Fruit fly (Drosophila melanogaster): ENCODE measurements around the gene CG34174.

CG34174 gene

DNA sequence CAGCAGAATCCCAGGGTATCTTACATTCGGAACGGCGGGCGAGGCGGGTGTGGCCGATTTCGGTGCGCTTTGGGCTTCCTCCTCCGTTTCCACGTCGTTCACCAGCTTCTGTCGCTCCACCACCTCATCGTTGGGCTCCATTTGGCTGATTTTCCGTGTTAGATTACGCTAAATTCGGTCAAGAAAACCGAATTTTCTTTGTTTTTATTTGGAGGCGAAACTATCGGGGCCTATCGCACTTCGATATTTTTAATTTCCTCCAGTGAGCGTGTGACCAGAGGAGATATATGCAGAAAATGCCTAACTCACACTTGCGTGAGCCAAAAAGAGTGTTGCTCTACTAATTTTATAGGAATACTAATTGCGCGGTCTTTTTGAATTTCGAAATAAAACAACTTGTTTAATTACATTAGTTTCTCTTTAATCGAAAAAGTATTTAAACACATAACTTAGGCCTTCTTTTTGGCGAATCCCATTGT, 21.9 kb upstream of the CG34174 start, which contains the start of gene CG10874 (continued):
- TF ChIP-seq gro (GFP tag; optimal IDR thresholded peaks at IDR 0.05) = peak; percentile 29
- TF ChIP-seq Dip3 (GFP tag; optimal IDR thresholded peaks at IDR 0.05) = no peak
- TF ChIP-seq CG12299 (tag; optimal IDR thresholded peaks at IDR 0.05) = no peak
- no peak for TF ChIP-seq cwo (GFP tag; optimal IDR thresholded peaks at IDR 0.05)
- TF ChIP-seq CG11398 (GFP tag; optimal IDR thresholded peaks at IDR 0.05) = no peak
- no peak for TF ChIP-seq sens-2 (GFP tag; IDR thresholded peaks at IDR 0.05)
- TF ChIP-seq p53 (GFP tag; optimal IDR thresholded peaks at IDR 0.05) = no peak
- TF ChIP-seq Adf1 (GFP tag; IDR thresholded peaks at IDR 0.05) = no peak
- TF ChIP-seq sr (GFP tag; IDR thresholded peaks at IDR 0.05) = no peak
- no peak for TF ChIP-seq eve (GFP tag; optimal IDR thresholded peaks at IDR 0.05)
- TF ChIP-seq H2.0 (GFP tag; IDR thresholded peaks at IDR 0.05) = no peak
- no peak for TF ChIP-seq ac (GFP tag; optimal IDR thresholded peaks at IDR 0.05)
- no peak for TF ChIP-seq Hr3 (GFP tag; optimal IDR thresholded peaks at IDR 0.05)
- TF ChIP-seq pita (GFP tag; optimal IDR thresholded peaks at IDR 0.05) = no peak
- no peak for TF ChIP-seq repo (GFP tag; optimal IDR thresholded peaks at IDR 0.05)
- TF ChIP-seq ssp (GFP tag; IDR thresholded peaks at IDR 0.05) = no peak
- TF ChIP-seq Hey (tag; optimal IDR thresholded peaks at IDR 0.05) = no peak
- TF ChIP-seq CG2129 (GFP tag; IDR thresholded peaks at IDR 0.05; ENCODE audit: partially characterized antibody) = no peak
- TF ChIP-seq CG4730 (GFP tag; IDR thresholded peaks at IDR 0.05) = no peak
- TF ChIP-seq CG5953 (GFP tag; IDR thresholded peaks at IDR 0.05) = no peak
- peak; percentile 60 for TF ChIP-seq trem (tag; optimal IDR thresholded peaks at IDR 0.05)
- TF ChIP-seq H15 (GFP tag; IDR thresholded peaks at IDR 0.05) = no peak
- TF ChIP-seq odd (GFP tag; optimal IDR thresholded peaks at IDR 0.05) = no peak
- no peak for TF ChIP-seq rib (GFP tag; IDR thresholded peaks at IDR 0.05)
- no peak for TF ChIP-seq Lim3 (GFP tag; IDR thresholded peaks at IDR 0.05)
- TF ChIP-seq CG16813 (GFP tag; IDR thresholded peaks at IDR 0.05; ENCODE audit: partially characterized antibody) = no peak
- TF ChIP-seq ewg (GFP tag; optimal IDR thresholded peaks at IDR 0.05) = no peak
- TF ChIP-seq phol (tag; optimal IDR thresholded peaks at IDR 0.05) = peak; percentile 51
- TF ChIP-seq Sox102F (GFP tag; optimal IDR thresholded peaks at IDR 0.05) = no peak
- TF ChIP-seq CG17186 (GFP tag; optimal IDR thresholded peaks at IDR 0.05) = peak; percentile 17
- no peak for TF ChIP-seq ci (GFP tag; IDR thresholded peaks at IDR 0.05)
- TF ChIP-seq ind (GFP tag; optimal IDR thresholded peaks at IDR 0.05) = no peak
- TF ChIP-seq gcm (GFP tag; optimal IDR thresholded peaks at IDR 0.05) = no peak
- TF ChIP-seq sob (GFP tag; IDR thresholded peaks at IDR 0.05) = no peak
- TF ChIP-seq tup (GFP tag; optimal IDR thresholded peaks at IDR 0.05) = no peak
- TF ChIP-seq dysf (GFP tag; IDR thresholded peaks at IDR 0.05) = no peak
- TF ChIP-seq org-1 (GFP tag; optimal IDR thresholded peaks at IDR 0.05) = no peak
- TF ChIP-seq Meics (GFP tag; optimal IDR thresholded peaks at IDR 0.05) = no peak
- TF ChIP-seq sima (GFP tag; optimal IDR thresholded peaks at IDR 0.05) = no peak
- peak; percentile 56 for TF ChIP-seq stwl (tag; optimal IDR thresholded peaks at IDR 0.05)
- TF ChIP-seq CG12942 (GFP tag; optimal IDR thresholded peaks at IDR 0.05) = no peak
- no peak for TF ChIP-seq CG7372 (GFP tag; IDR thresholded peaks at IDR 0.05)
- TF ChIP-seq chn (GFP tag; optimal IDR thresholded peaks at IDR 0.05) = no peak
- peak; percentile 6 for TF ChIP-seq nom (GFP tag; optimal IDR thresholded peaks at IDR 0.05)
- TF ChIP-seq CG16779 (GFP tag; IDR thresholded peaks at IDR 0.05) = no peak
- peak; percentile 58 for TF ChIP-seq hkb (optimal IDR thresholded peaks at IDR 0.05)
- no peak for TF ChIP-seq hkb (GFP tag; IDR thresholded peaks at IDR 0.05)
- no peak for TF ChIP-seq CG17361 (GFP tag; IDR thresholded peaks at IDR 0.05)
- no peak for TF ChIP-seq CG8359 (GFP tag; optimal IDR thresholded peaks at IDR 0.05; ENCODE audit: borderline replicate concordance)
- TF ChIP-seq jigr1 (GFP tag; IDR thresholded peaks at IDR 0.05) = no peak
- TF ChIP-seq CG11560 (tag; IDR thresholded peaks at IDR 0.05) = no peak
- TF ChIP-seq Max (GFP tag; optimal IDR thresholded peaks at IDR 0.05) = no peak
- peak in 1 of 2 experiments; percentile 6 for TF ChIP-seq insv (GFP tag; optimal IDR thresholded peaks at IDR 0.05)

Measured in whole organism, embryonic.